Worm (Caenorhabditis elegans): ENCODE results near the gene Y17G7B.20.
A peak's percentile ranks its signal among the peaks of the same experiment; 100 is the strongest.

Y17G7B.20 gene

ce11 chrII:11972266-11972665 is 7.4 kb downstream of the Y17G7B.20 start:
- TF ChIP-seq T23F11.4 (GFP tag; optimal IDR thresholded peaks at IDR 0.05) (no peak), npax-4 (tag; optimal IDR thresholded peaks at IDR 0.05) (no peak), unc-3 (GFP tag; conservative IDR thresholded peaks at IDR 0.05) (no peak), unc-3 (tag; optimal IDR thresholded peaks at IDR 0.05) (no peak), hlh-30 (tag; optimal IDR thresholded peaks at IDR 0.05; ENCODE audit: insufficient read depth) (no peak), K09A11.1 (tag; optimal IDR thresholded peaks at IDR 0.05; ENCODE audit: insufficient read depth) (no peak), unc-55 (GFP tag; optimal IDR thresholded peaks at IDR 0.05) (no peak), zip-5 (tag; optimal IDR thresholded peaks at IDR 0.05) (no peak)

ce11 chrII:11971009-11971636 is 8.5 kb downstream of the Y17G7B.20 start:
- no peak for TF ChIP-seq gmeb-2 (tag; optimal IDR thresholded peaks at IDR 0.05)
- TF ChIP-seq nfya-1 (tag; optimal IDR thresholded peaks at IDR 0.05): peak; percentile 70

- TF ChIP-seq hlh-6 (tag; optimal IDR thresholded peaks at IDR 0.05) (no peak), lin-11 (tag; optimal IDR thresholded peaks at IDR 0.05) (no peak), ceh-48 (tag; optimal IDR thresholded peaks at IDR 0.05) (no peak), sdc-2 (tag; optimal IDR thresholded peaks at IDR 0.05) (no peak), elt-2 (tag; optimal IDR thresholded peaks at IDR 0.05) (no peak), syd-9 (tag; optimal IDR thresholded peaks at IDR 0.05) (no peak), K02D7.2 (tag; optimal IDR thresholded peaks at IDR 0.05) (no peak), Y22D7AL.16 (tag; optimal IDR thresholded peaks at IDR 0.05) (no peak), ets-4 (tag; optimal IDR thresholded peaks at IDR 0.05) (no peak), npax-4 (tag; optimal IDR thresholded peaks at IDR 0.05) (no peak), pat-9 (tag; optimal IDR thresholded peaks at IDR 0.05) (no peak), tbx-2 (tag; optimal IDR thresholded peaks at IDR 0.05) (no peak)
Observed at ce11 chrII:11969033-11969432, 10.6 kb downstream of the Y17G7B.20 start.

- no peak for TF ChIP-seq Y22D7AL.16 (tag; optimal IDR thresholded peaks at IDR 0.05)
- TF ChIP-seq ref-2 (tag; optimal IDR thresholded peaks at IDR 0.05): no peak
- no peak for TF ChIP-seq ets-4 (tag; optimal IDR thresholded peaks at IDR 0.05)
- no peak for TF ChIP-seq tbx-2 (tag; optimal IDR thresholded peaks at IDR 0.05)
- no peak for TF ChIP-seq C38D4.7 (GFP tag; optimal IDR thresholded peaks at IDR 0.05)
- no peak for TF ChIP-seq unc-3 (GFP tag; conservative IDR thresholded peaks at IDR 0.05)
- no peak for TF ChIP-seq unc-3 (tag; optimal IDR thresholded peaks at IDR 0.05)
- TF ChIP-seq ceh-24 (tag; optimal IDR thresholded peaks at IDR 0.05): no peak
- no peak for TF ChIP-seq sox-4 (tag; optimal IDR thresholded peaks at IDR 0.05)
- no peak for TF ChIP-seq ceh-34 (tag; optimal IDR thresholded peaks at IDR 0.05)
- TF ChIP-seq tbx-7 (tag; optimal IDR thresholded peaks at IDR 0.05): no peak
- no peak for TF ChIP-seq nhr-11 (tag; optimal IDR thresholded peaks at IDR 0.05)
Observed at ce11 chrII:11968275-11968674, 11.4 kb downstream of the Y17G7B.20 start, which contains the start of gene mex-1. Gene mex-1 (plus strand): TSS chrII:11968637.

ce11 chrII:11967507-11968127 is 12.0 kb downstream of the Y17G7B.20 start, which contains the start of gene W03C9.5:
Gene W03C9.5 (minus strand): TSS chrII:11967544.
- TF ChIP-seq fkh-10 (GFP tag; optimal IDR thresholded peaks at IDR 0.05) (no peak), gmeb-2 (tag; optimal IDR thresholded peaks at IDR 0.05) (peak; percentile 21), odd-2 (tag; optimal IDR thresholded peaks at IDR 0.05) (no peak), madf-2 (tag; optimal IDR thresholded peaks at IDR 0.05) (peak; percentile 86), pax-1 (tag; optimal IDR thresholded peaks at IDR 0.05) (no peak), nfya-1 (tag; optimal IDR thresholded peaks at IDR 0.05) (peak; percentile 80), hlh-15 (tag; optimal IDR thresholded peaks at IDR 0.05) (peak; percentile 76), ceh-22 (tag; optimal IDR thresholded peaks at IDR 0.05) (no peak), C08G9.2 (tag; optimal IDR thresholded peaks at IDR 0.05) (peak; percentile 99), hlh-30 (tag; optimal IDR thresholded peaks at IDR 0.05; ENCODE audit: insufficient read depth) (peak; percentile 99), ceh-9 (tag; optimal IDR thresholded peaks at IDR 0.05) (no peak), ztf-16 (tag; optimal IDR thresholded peaks at IDR 0.05) (peak; percentile 88), ceh-6 (GFP tag; optimal IDR thresholded peaks at IDR 0.05) (peak; percentile 47), lim-6 (tag; optimal IDR thresholded peaks at IDR 0.05) (peak; percentile 99), ceh-45 (GFP tag; IDR thresholded peaks at IDR 0.05) (no peak), ceh-2 (tag; optimal IDR thresholded peaks at IDR 0.05) (peak; percentile 98), hlh-6 (tag; optimal IDR thresholded peaks at IDR 0.05) (peak; percentile 78), ceh-18 (tag; optimal IDR thresholded peaks at IDR 0.05) (peak; percentile 98), che-1 (tag; optimal IDR thresholded peaks at IDR 0.05) (peak; percentile 62), elt-2 (tag; optimal IDR thresholded peaks at IDR 0.05) (peak; percentile 95), ahr-1 (tag; optimal IDR thresholded peaks at IDR 0.05) (peak; percentile 95)
